Worm (Caenorhabditis elegans) whole organism, young adult: ENCODE measurements around the gene Y45G12B.3.

ENCODE experiments used
- F57A8.1 ChIP-seq: fragments of 200-800 bp; sonication (Bioruptor generic); optimal IDR thresholded peaks from 2 replicates; lab custom pipeline; 2018; ENCODE audit warnings: mild to moderate bottlenecking, missing genetic modification characterization, moderate library complexity, missing compliant biosample characterization
- F57C9.4 ChIP-seq: sonication (generic microtip); optimal IDR thresholded peaks from 2 replicates; lab custom pipeline; 2017; ENCODE audit warnings: mild to moderate bottlenecking, missing genetic modification characterization, missing compliant biosample characterization
- Y79H2A.3 ChIP-seq: fragments of 200-800 bp; sonication (Bioruptor generic); conservative IDR thresholded peaks from 2 replicates; pipeline ENCODE4 v1.3.6; 2022; ENCODE audit warnings: missing genetic modification reagents, missing genetic modification characterization, missing compliant biosample characterization
- ama-1 ChIP-seq, 3 experiments: fragments of 150-350 bp in 1 of 3; sonication (generic microtip) in 2 of 3; optimal IDR thresholded peaks; 2 replicates each; lab custom pipeline; 2014 to 2018; ENCODE audit warnings: missing biosample characterization in 2 of 3, missing genetic modification characterization in 2 of 3, missing genetic modification reagents in 2 of 3
- atf-7 ChIP-seq: sonication (generic microtip); optimal IDR thresholded peaks from 2 replicates; lab custom pipeline; 2017; ENCODE audit warnings: mild to moderate bottlenecking, missing genetic modification characterization, missing compliant biosample characterization
- bed-1 ChIP-seq: fragments of 200-800 bp; sonication (Bioruptor generic); IDR thresholded peaks from 2 replicates; pipeline ENCODE4 v1.3.6; 2022; ENCODE audit warnings: missing genetic modification reagents, missing genetic modification characterization, missing compliant biosample characterization
- ekl-4 ChIP-seq: fragments of 200-800 bp; sonication (Bioruptor generic); IDR thresholded peaks from 2 replicates; pipeline ENCODE4 v1.3.6; 2022; ENCODE audit warnings: missing genetic modification reagents, missing genetic modification characterization, missing compliant biosample characterization

- no peak for TF ChIP-seq ama-1 (optimal IDR thresholded peaks at IDR 0.05; lab: Kevin White, UChicago)
- no peak for TF ChIP-seq ama-1 (GFP tag; optimal IDR thresholded peaks at IDR 0.05; lab: Kevin White, UChicago)
- TF ChIP-seq Y79H2A.3 (GFP tag; lab: Robert Waterston, UW), result no peak
- TF ChIP-seq atf-7, result no peak
- TF ChIP-seq F57A8.1 (GFP tag; lab: Kevin White, UChicago), result no peak
- no peak for TF ChIP-seq F57C9.4 (tag; lab: Kevin White, UChicago)
- TF ChIP-seq bed-1 (GFP tag; lab: Robert Waterston, UW), result no peak
- TF ChIP-seq ekl-4 (GFP tag; lab: Robert Waterston, UW), result no peak
These were observed 24.7 kb upstream of the Y45G12B.3 start, which contains the start of gene srt-27 for ce11 chrV:2720763-2721162.
